Fruit fly (Drosophila melanogaster) Kc167 (cell line): Measurements from ENCODE around the gene CG13131.

Experiments
- Myc ChIP-seq: fragments of >200 bp; optimal IDR thresholded peaks from 2 replicates; lab custom pipeline; 2017; ENCODE audit warnings: missing external identifiers
- psq ChIP-seq: fragments of >200 bp; optimal IDR thresholded peaks from 2 replicates; lab custom pipeline; 2017; ENCODE audit warnings: missing external identifiers

- TF ChIP-seq psq (lab: Kevin White, UChicago) = no peak
- no peak for TF ChIP-seq Myc (lab: Kevin White, UChicago)
These were observed 44.0 kb upstream of the CG13131 start for dm6 chr2L:10061276-10061675.
